Fruit fly (Drosophila melanogaster) whole organism, embryonic: ENCODE data around the gene CG11811.
A peak's percentile ranks its signal among the peaks of the same experiment; 100 is the strongest.

Experiments used
- B-H1 ChIP-seq: fragments of 200-800 bp; sonication (Bioruptor generic); IDR thresholded peaks from 3 replicates; pipeline ENCODE4 v1.3.6; 2022; ENCODE audit warnings: missing biosample characterization, missing genetic modification characterization
- CG10462 ChIP-seq: fragments of 200-800 bp; sonication (Bioruptor generic); optimal IDR thresholded peaks from 2 replicates; lab custom pipeline; 2016; ENCODE audit warnings: missing biosample characterization, missing genetic modification characterization
- CG13296 ChIP-seq: fragments of 200-800 bp; sonication (Bioruptor generic); optimal IDR thresholded peaks from 3 replicates; lab custom pipeline; 2018; ENCODE audit warnings: missing biosample characterization, mild to moderate bottlenecking, missing genetic modification characterization
- CG17359 ChIP-seq: fragments of 200-800 bp; sonication (Bioruptor generic); optimal IDR thresholded peaks from 3 replicates; lab custom pipeline; 2018; ENCODE audit warnings: missing biosample characterization, mild to moderate bottlenecking, missing genetic modification characterization, moderate library complexity
- CG18262 ChIP-seq: fragments of 200-800 bp; optimal IDR thresholded peaks from 3 replicates; lab custom pipeline; 2019; ENCODE audit warnings: missing biosample characterization, mild to moderate bottlenecking, missing genetic modification characterization, moderate library complexity
- CG18764 ChIP-seq: fragments of 200-800 bp; sonication (Bioruptor generic); optimal IDR thresholded peaks from 3 replicates; lab custom pipeline; 2016; ENCODE audit warnings: missing biosample characterization, missing genetic modification characterization
- CG33557 ChIP-seq: fragments of 200-800 bp; sonication (Bioruptor generic); optimal IDR thresholded peaks from 2 replicates; lab custom pipeline; 2019; ENCODE audit warnings: missing biosample characterization, mild to moderate bottlenecking, missing genetic modification characterization, moderate library complexity
- CG3995 ChIP-seq: fragments of 200-800 bp; sonication (Bioruptor generic); optimal IDR thresholded peaks from 3 replicates; lab custom pipeline; 2016; ENCODE audit warnings: missing biosample characterization, missing genetic modification characterization
- CG4424 ChIP-seq: fragments of 200-800 bp; sonication (Bioruptor generic); optimal IDR thresholded peaks from 3 replicates; lab custom pipeline; 2016; ENCODE audit warnings: missing biosample characterization, missing genetic modification characterization
- CG4854 ChIP-seq: fragments of 200-800 bp; sonication (Bioruptor generic); optimal IDR thresholded peaks from 2 replicates; lab custom pipeline; 2016; ENCODE audit warnings: missing biosample characterization, missing genetic modification characterization, inconsistent platforms
- CG7987 ChIP-seq: fragments of 200-800 bp; sonication (Bioruptor generic); optimal IDR thresholded peaks from 2 replicates; lab custom pipeline; 2018; ENCODE audit warnings: missing biosample characterization, mild to moderate bottlenecking, missing genetic modification characterization, moderate library complexity
- CG8290 ChIP-seq, 3 experiments: fragments of 200-800 bp; sonication (Bioruptor generic); optimal IDR thresholded peaks; 2 replicates each; lab custom pipeline; 2016 to 2019; ENCODE audit warnings: missing biosample characterization in 3 of 3, missing genetic modification characterization in 3 of 3, mild to moderate bottlenecking in 2 of 3, moderate library complexity in 1 of 3
- E2f1 ChIP-seq: fragments of 200-800 bp; sonication (Bioruptor generic); IDR thresholded peaks from 2 replicates; pipeline ENCODE4 v1.3.6; 2022; ENCODE audit warnings: missing biosample characterization, missing genetic modification characterization
- ERR ChIP-seq: fragments of 200-800 bp; sonication (Bioruptor generic); optimal IDR thresholded peaks from 2 replicates; lab custom pipeline; 2016; ENCODE audit warnings: missing biosample characterization, missing genetic modification characterization
- Fer1 ChIP-seq: fragments of 200-800 bp; sonication (Bioruptor generic); optimal IDR thresholded peaks from 2 replicates; lab custom pipeline; 2017; ENCODE audit warnings: missing biosample characterization, mild to moderate bottlenecking, missing genetic modification characterization
- Fer2 ChIP-seq: fragments of 200-800 bp; sonication (Bioruptor generic); optimal IDR thresholded peaks from 2 replicates; lab custom pipeline; 2018; ENCODE audit warnings: missing biosample characterization, mild to moderate bottlenecking, missing genetic modification characterization, moderate library complexity
- HLH54F ChIP-seq: fragments of 200-800 bp; sonication (Bioruptor generic); optimal IDR thresholded peaks from 3 replicates; lab custom pipeline; 2016; ENCODE audit warnings: missing biosample characterization, missing genetic modification characterization
- Hand ChIP-seq: fragments of 200-800 bp; sonication (Bioruptor generic); optimal IDR thresholded peaks from 2 replicates; lab custom pipeline; 2017; ENCODE audit warnings: mild to moderate bottlenecking, missing biosample characterization, missing genetic modification reagents, missing genetic modification characterization
- Mad ChIP-seq: fragments of 200-800 bp; sonication (Bioruptor generic); optimal IDR thresholded peaks from 2 replicates; lab custom pipeline; 2016; ENCODE audit warnings: missing biosample characterization, missing genetic modification characterization
- Nf-YC ChIP-seq: fragments of 200-800 bp; optimal IDR thresholded peaks from 3 replicates; lab custom pipeline; 2019; ENCODE audit warnings: missing biosample characterization, mild to moderate bottlenecking, missing genetic modification characterization, moderate library complexity
- Sox100B ChIP-seq: fragments of 200-800 bp; sonication (Bioruptor generic); optimal IDR thresholded peaks from 3 replicates; lab custom pipeline; 2018; ENCODE audit warnings: missing biosample characterization, mild to moderate bottlenecking, missing genetic modification characterization
- Sox102F ChIP-seq: fragments of 200-800 bp; sonication (Bioruptor generic); optimal IDR thresholded peaks from 2 replicates; lab custom pipeline; 2018; ENCODE audit warnings: missing biosample characterization, mild to moderate bottlenecking, missing genetic modification characterization, moderate library complexity
- Sry-δ ChIP-seq: fragments of 200-800 bp; sonication (Bioruptor generic); optimal IDR thresholded peaks from 2 replicates; lab custom pipeline; 2016; ENCODE audit warnings: missing biosample characterization, missing genetic modification characterization
- ato ChIP-seq: fragments of 200-800 bp; sonication (Bioruptor generic); IDR thresholded peaks from 2 replicates; pipeline ENCODE4 v1.3.6; 2022; ENCODE audit warnings: missing biosample characterization, missing genetic modification characterization; ENCODE audit not compliant: partially characterized antibody
- bigmax ChIP-seq: fragments of 200-800 bp; sonication (Bioruptor generic); optimal IDR thresholded peaks from 2 replicates; lab custom pipeline; 2018; ENCODE audit warnings: missing biosample characterization, mild to moderate bottlenecking, missing genetic modification characterization
- bowl ChIP-seq: fragments of 200-800 bp; sonication (Bioruptor generic); IDR thresholded peaks from 2 replicates; pipeline ENCODE4 v1.3.6; 2022; ENCODE audit warnings: missing biosample characterization, missing genetic modification characterization
- chn ChIP-seq: fragments of 200-800 bp; sonication (Bioruptor generic); optimal IDR thresholded peaks from 2 replicates; lab custom pipeline; 2016; ENCODE audit warnings: missing biosample characterization, missing genetic modification characterization
- dati ChIP-seq: fragments of 200-800 bp; sonication (Bioruptor generic); IDR thresholded peaks from 2 replicates; pipeline ENCODE4 v1.3.6; 2022; ENCODE audit warnings: missing biosample characterization, missing genetic modification characterization
- exex ChIP-seq: fragments of 200-800 bp; sonication (Bioruptor generic); optimal IDR thresholded peaks from 4 replicates; lab custom pipeline; 2018; ENCODE audit warnings: missing biosample characterization, mild to moderate bottlenecking, missing genetic modification characterization, moderate library complexity
- fd96Cb ChIP-seq: fragments of 200-800 bp; sonication (Bioruptor generic); optimal IDR thresholded peaks from 2 replicates; lab custom pipeline; 2018; ENCODE audit warnings: missing biosample characterization, mild to moderate bottlenecking, missing genetic modification characterization, moderate library complexity
- gsb ChIP-seq: fragments of 200-800 bp; sonication (Bioruptor generic); IDR thresholded peaks from 2 replicates; pipeline ENCODE4 v1.3.6; 2022; ENCODE audit warnings: missing biosample characterization, missing genetic modification characterization
- jigr1 ChIP-seq: fragments of 200-800 bp; sonication (Bioruptor generic); IDR thresholded peaks from 3 replicates; pipeline ENCODE4 v1.3.6; 2022; ENCODE audit warnings: missing biosample characterization, missing genetic modification characterization
- kni ChIP-seq: fragments of 200-800 bp; sonication (Bioruptor generic); optimal IDR thresholded peaks from 3 replicates; lab custom pipeline; 2017; ENCODE audit warnings: mild to moderate bottlenecking, missing biosample characterization, missing genetic modification reagents, missing genetic modification characterization
- knrl ChIP-seq: fragments of 200-800 bp; sonication (Bioruptor generic); IDR thresholded peaks from 3 replicates; pipeline ENCODE4 v1.3.6; 2022; ENCODE audit warnings: missing biosample characterization, missing genetic modification characterization; ENCODE audit not compliant: partially characterized antibody
- nerfin-2 ChIP-seq: fragments of 200-800 bp; sonication (Bioruptor generic); IDR thresholded peaks from 2 replicates; pipeline ENCODE4 v1.3.6; 2022; ENCODE audit warnings: missing biosample characterization, missing genetic modification characterization; ENCODE audit not compliant: partially characterized antibody
- oc ChIP-seq: fragments of 200-800 bp; sonication (Bioruptor generic); optimal IDR thresholded peaks from 2 replicates; lab custom pipeline; 2018; ENCODE audit warnings: missing biosample characterization, mild to moderate bottlenecking, missing genetic modification characterization, moderate library complexity
- peb ChIP-seq: fragments of 200-800 bp; sonication (Bioruptor generic); IDR thresholded peaks from 2 replicates; pipeline ENCODE4 v1.3.6; 2022; ENCODE audit warnings: missing biosample characterization, missing genetic modification characterization
- pfk ChIP-seq: fragments of 200-800 bp; sonication (Bioruptor generic); optimal IDR thresholded peaks from 2 replicates; lab custom pipeline; 2018; ENCODE audit warnings: missing biosample characterization, mild to moderate bottlenecking, missing genetic modification characterization, moderate library complexity
- psq ChIP-seq: fragments of 200-800 bp; sonication (Bioruptor generic); optimal IDR thresholded peaks from 2 replicates; lab custom pipeline; 2017; ENCODE audit warnings: missing biosample characterization, missing genetic modification characterization
- pum ChIP-seq: fragments of 200-800 bp; sonication (Bioruptor generic); optimal IDR thresholded peaks from 2 replicates; lab custom pipeline; 2016; ENCODE audit warnings: missing biosample characterization, missing genetic modification characterization
- scrt ChIP-seq: fragments of 200-800 bp; sonication (Bioruptor generic); optimal IDR thresholded peaks from 2 replicates; lab custom pipeline; 2018; ENCODE audit warnings: missing biosample characterization, mild to moderate bottlenecking, missing genetic modification characterization, moderate library complexity
- sima ChIP-seq: fragments of 200-800 bp; sonication (Bioruptor generic); optimal IDR thresholded peaks from 2 replicates; lab custom pipeline; 2016; ENCODE audit warnings: missing biosample characterization, missing genetic modification characterization
- stc ChIP-seq: fragments of 200-800 bp; sonication (Bioruptor generic); IDR thresholded peaks from 2 replicates; pipeline ENCODE4 v1.3.6; 2022; ENCODE audit warnings: missing biosample characterization, missing genetic modification characterization
- usp ChIP-seq: fragments of >200 bp; optimal IDR thresholded peaks from 2 replicates; lab custom pipeline; 2017; ENCODE audit warnings: missing biosample characterization, missing genetic modification characterization
- wek ChIP-seq: fragments of 200-800 bp; sonication (Bioruptor generic); optimal IDR thresholded peaks from 3 replicates; lab custom pipeline; 2018; ENCODE audit warnings: missing biosample characterization, mild to moderate bottlenecking, missing genetic modification characterization, moderate library complexity
- zen ChIP-seq: fragments of 200-800 bp; sonication (Bioruptor generic); optimal IDR thresholded peaks from 3 replicates; lab custom pipeline; 2018; ENCODE audit warnings: missing biosample characterization, mild to moderate bottlenecking, missing genetic modification characterization, moderate library complexity
- zf30C ChIP-seq: fragments of 200-800 bp; sonication (Bioruptor generic); optimal IDR thresholded peaks from 3 replicates; lab custom pipeline; 2018; ENCODE audit warnings: missing biosample characterization, mild to moderate bottlenecking, missing genetic modification characterization
- zfh2 ChIP-seq: fragments of 200-800 bp; sonication (Bioruptor generic); optimal IDR thresholded peaks from 2 replicates; lab custom pipeline; 2016; ENCODE audit warnings: missing biosample characterization, missing genetic modification characterization

The CG11811 gene

DNA sequence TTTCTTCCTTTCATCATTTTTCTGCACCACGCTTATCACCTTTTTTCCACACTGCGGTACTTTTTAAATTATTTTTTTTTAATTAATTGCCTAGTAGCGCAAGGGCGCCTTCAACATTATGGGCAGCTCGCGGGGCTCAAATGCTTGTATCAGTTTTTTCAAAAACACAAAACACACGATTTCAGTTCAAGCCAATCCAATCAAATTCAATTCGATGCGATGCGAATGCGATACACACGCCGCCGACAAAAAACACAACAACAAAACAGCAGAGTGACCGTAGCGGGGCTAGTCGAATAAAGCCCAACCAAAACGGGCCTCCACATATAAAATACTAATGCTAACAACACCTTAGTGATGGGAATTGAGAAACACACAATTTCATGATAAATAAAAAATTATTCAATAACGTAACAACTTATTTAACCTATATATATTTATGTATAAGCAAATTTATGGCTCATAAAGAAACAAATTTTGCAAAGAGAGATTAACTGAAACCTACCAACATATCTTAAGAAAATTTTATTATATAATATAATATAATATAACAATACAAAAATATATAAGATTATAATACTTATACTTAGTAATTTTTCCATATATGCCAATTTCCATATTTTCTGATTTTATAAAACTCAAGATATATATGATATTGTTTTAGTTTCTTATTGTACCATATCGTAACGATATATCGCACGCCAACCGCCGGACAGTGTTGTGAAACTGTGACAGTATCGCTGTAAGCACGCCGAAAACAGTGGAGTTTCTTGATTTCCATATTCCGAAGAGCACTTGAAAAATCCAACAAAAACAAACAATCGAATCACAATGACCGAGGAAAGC is 29.9 kb upstream of the CG11811 start, which contains the start of the genes CG32066 and CG8003 (continued):
- TF ChIP-seq stc: no peak
- no peak for TF ChIP-seq CG4424 (GFP tag; lab: Kevin White, UChicago)
- no peak for TF ChIP-seq Sox100B
- no peak for TF ChIP-seq pfk (GFP tag; lab: Kevin White, UChicago)
- no peak for TF ChIP-seq usp
- peak; percentile 47; the same call in 1 of the 2 replicates for TF ChIP-seq bowl (GFP tag; lab: Robert Waterston, UW)
- TF ChIP-seq Fer1 (GFP tag; lab: Kevin White, UChicago): peak; percentile 68
- peak; percentile 15 for TF ChIP-seq Sox102F (GFP tag; lab: Kevin White, UChicago)
- TF ChIP-seq wek (GFP tag; lab: Kevin White, UChicago): peak; percentile 1
- peak; percentile 34 for TF ChIP-seq CG13296
- TF ChIP-seq CG18764: no peak
- peak; percentile 20 for TF ChIP-seq Mad (GFP tag; lab: Kevin White, UChicago)
- TF ChIP-seq psq (GFP tag; lab: Kevin White, UChicago): no peak
- TF ChIP-seq CG8290 (GFP tag; optimal IDR thresholded peaks at IDR 0.05; lab: Kevin White, UChicago): peak; percentile 38
- TF ChIP-seq CG8290 (tag; optimal IDR thresholded peaks at IDR 0.05; lab: Kevin White, UChicago): peak in 1 of 2 experiments; percentile 78
- no peak for TF ChIP-seq zen
- TF ChIP-seq jigr1: no peak
- TF ChIP-seq HLH54F (GFP tag; lab: Kevin White, UChicago): peak; percentile 9
- TF ChIP-seq oc: peak; percentile 56
- TF ChIP-seq dati (GFP tag; lab: Robert Waterston, UW): no peak
- TF ChIP-seq B-H1 (GFP tag; lab: Robert Waterston, UW): no peak; the same call in 2 of the 3 replicates
- TF ChIP-seq chn: no peak
- no peak for TF ChIP-seq sima (GFP tag; lab: Kevin White, UChicago)
- TF ChIP-seq zfh2 (GFP tag; lab: Kevin White, UChicago): peak; percentile 27
- peak; percentile 92 for TF ChIP-seq knrl
- peak; percentile 70 for TF ChIP-seq Nf-YC
- TF ChIP-seq CG18262 (tag; lab: Kevin White, UChicago): peak; percentile 55
- peak; percentile 90 for TF ChIP-seq nerfin-2 (GFP tag; lab: Robert Waterston, UW)
- no peak for TF ChIP-seq CG3995 (GFP tag; lab: Kevin White, UChicago)
- TF ChIP-seq scrt (GFP tag; lab: Kevin White, UChicago): peak; percentile 26
- peak; percentile 12 for TF ChIP-seq zf30C (GFP tag; lab: Kevin White, UChicago)
- TF ChIP-seq CG17359 (tag; lab: Kevin White, UChicago): peak; percentile 4
- TF ChIP-seq fd96Cb: no peak
- no peak for TF ChIP-seq ERR (GFP tag; lab: Kevin White, UChicago)
- TF ChIP-seq ato: peak; percentile 80
- TF ChIP-seq CG10462 (GFP tag; lab: Kevin White, UChicago): no peak
- TF ChIP-seq CG33557 (GFP tag; lab: Kevin White, UChicago): peak; percentile 19
- peak; percentile 57 for TF ChIP-seq Sry-δ (GFP tag; lab: Kevin White, UChicago)
- no peak for TF ChIP-seq peb
- no peak for TF ChIP-seq gsb (GFP tag; lab: Robert Waterston, UW)
- no peak for TF ChIP-seq pum (GFP tag; lab: Kevin White, UChicago)
- no peak for TF ChIP-seq CG4854 (GFP tag; lab: Kevin White, UChicago)
- TF ChIP-seq kni: peak; percentile 10
- no peak for TF ChIP-seq bigmax (GFP tag; lab: Kevin White, UChicago)
- TF ChIP-seq exex (tag; lab: Kevin White, UChicago): peak; percentile 15
- no peak for TF ChIP-seq E2f1 (GFP tag; lab: Robert Waterston, UW)
- no peak for TF ChIP-seq Fer2 (tag; lab: Kevin White, UChicago)
- TF ChIP-seq Hand (GFP tag; lab: Kevin White, UChicago): peak; percentile 2
- TF ChIP-seq CG7987 (GFP tag; lab: Kevin White, UChicago): peak; percentile 66
